Worm (Caenorhabditis elegans) whole organism, mixed stage, embryonic: Measurements from ENCODE around the gene clh-3.

Experiments
- elt-3 ChIP-seq: fragments of 150-350 bp; optimal IDR thresholded peaks from 2 replicates; lab custom pipeline; 2014; ENCODE audit warnings: missing biosample characterization, missing genetic modification characterization
- nhr-28 ChIP-seq: fragments of 150-350 bp; optimal IDR thresholded peaks from 2 replicates; lab custom pipeline; 2014; ENCODE audit warnings: missing biosample characterization, missing genetic modification characterization
- ztf-11 ChIP-seq: fragments of 150-350 bp; optimal IDR thresholded peaks from 2 replicates; lab custom pipeline; 2014; ENCODE audit warnings: missing biosample characterization, missing genetic modification characterization

DNA sequence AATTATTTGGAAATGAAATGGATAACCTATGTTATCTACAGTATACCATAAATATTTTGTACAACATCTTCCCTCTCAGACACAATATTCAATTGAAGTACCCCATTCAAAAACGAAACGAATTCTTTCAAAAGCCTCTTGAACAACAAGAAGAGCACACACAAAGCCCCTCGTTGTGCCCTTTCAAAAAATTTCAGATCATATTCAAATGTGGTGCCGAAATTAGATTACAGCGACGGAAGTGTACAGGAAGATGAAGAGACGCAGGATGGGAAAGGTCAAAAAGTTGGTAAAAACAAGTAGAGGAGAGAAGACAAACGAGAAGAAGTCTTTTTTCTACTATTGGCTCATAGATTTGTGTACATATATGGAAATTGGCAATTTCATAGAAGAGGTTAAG, 49.6 kb downstream of the clh-3 start:
- TF ChIP-seq ztf-11 = no peak
- TF ChIP-seq nhr-28 (tag; lab: Kevin White, UChicago) = no peak
- no peak for TF ChIP-seq elt-3 (tag; lab: Kevin White, UChicago)
